Worm (Caenorhabditis elegans): ENCODE measurements around the gene bath-36.

ce11 chrV:15162697-15163096 lies 25.0 kb upstream of the bath-36 start, which contains the start of gene srz-11:
- TF ChIP-seq ama-1 (optimal IDR thresholded peaks at IDR 0.05) (no peak), ama-1 (GFP tag; optimal IDR thresholded peaks at IDR 0.05) (no peak), cebp-2 (GFP tag; IDR thresholded peaks at IDR 0.05) (no peak), T26A5.8 (tag; optimal IDR thresholded peaks at IDR 0.05) (no peak), snpc-1.1 (tag; optimal IDR thresholded peaks at IDR 0.05; ENCODE audit: insufficient read depth) (no peak), F57C9.4 (tag; optimal IDR thresholded peaks at IDR 0.05) (no peak), akir-1 (GFP tag; optimal IDR thresholded peaks at IDR 0.05) (no peak), cebp-1 (GFP tag; IDR thresholded peaks at IDR 0.05) (no peak), cebp-1 (tag; optimal IDR thresholded peaks at IDR 0.05) (no peak)
